Worm (Caenorhabditis elegans): Measurements from ENCODE around the gene K04C1.2.

The K04C1.2 gene

ce11 chrX:14234366-14234765, 4.1 kb upstream of the K04C1.2 start, which contains the start of gene srg-36:
Gene srg-36 (minus strand): TSS chrX:14234466.
- TF ChIP-seq C34F6.9 (tag; optimal IDR thresholded peaks at IDR 0.05) (no peak), skn-1 (tag; optimal IDR thresholded peaks at IDR 0.05) (no peak), egl-27 (tag; optimal IDR thresholded peaks at IDR 0.05) (no peak), fos-1 (tag; optimal IDR thresholded peaks at IDR 0.05) (no peak), mdl-1 (tag; optimal IDR thresholded peaks at IDR 0.05) (no peak), sma-9 (GFP tag; optimal IDR thresholded peaks at IDR 0.05) (no peak), sma-9 (tag; optimal IDR thresholded peaks at IDR 0.05) (no peak), ZK546.5 (tag; optimal IDR thresholded peaks at IDR 0.05) (no peak), nhr-25 (tag; optimal IDR thresholded peaks at IDR 0.05) (no peak)

- TF ChIP-seq unc-62 (GFP tag; optimal IDR thresholded peaks at IDR 0.05) (no peak), aly-2 (tag; optimal IDR thresholded peaks at IDR 0.05) (no peak), lin-11 (tag; optimal IDR thresholded peaks at IDR 0.05) (no peak), ama-1 (optimal IDR thresholded peaks at IDR 0.05) (no peak), F13H6.1 (tag; optimal IDR thresholded peaks at IDR 0.05) (no peak), zag-1 (tag; optimal IDR thresholded peaks at IDR 0.05) (no peak), gmeb-1 (tag; optimal IDR thresholded peaks at IDR 0.05) (no peak), egl-27 (tag; optimal IDR thresholded peaks at IDR 0.05) (no peak), nhr-25 (tag; optimal IDR thresholded peaks at IDR 0.05) (no peak), ZK546.5 (tag; optimal IDR thresholded peaks at IDR 0.05) (no peak), unc-55 (GFP tag; optimal IDR thresholded peaks at IDR 0.05) (no peak), ztf-11 (tag; optimal IDR thresholded peaks at IDR 0.05) (no peak)
Observed at ce11 chrX:14234932-14235331, 3.6 kb upstream of the K04C1.2 start, which contains the start of gene srg-37. Gene srg-37 (minus strand): TSS chrX:14235032.

- no peak for TF ChIP-seq nhr-10 (tag; optimal IDR thresholded peaks at IDR 0.05)
Observed at ce11 chrX:14236121-14236824, 2.2 kb upstream of the K04C1.2 start.

ce11 chrX:14240205-14240604, 1.7 kb downstream of the K04C1.2 start:
- TF ChIP-seq C34F6.9 (tag; optimal IDR thresholded peaks at IDR 0.05) = no peak
- no peak for TF ChIP-seq unc-39 (tag; optimal IDR thresholded peaks at IDR 0.05)
- no peak for TF ChIP-seq crh-2 (tag; optimal IDR thresholded peaks at IDR 0.05)
- no peak for TF ChIP-seq aly-2 (tag; optimal IDR thresholded peaks at IDR 0.05)
- TF ChIP-seq nhr-6 (tag; optimal IDR thresholded peaks at IDR 0.05) = no peak
- TF ChIP-seq ceh-82 (tag; optimal IDR thresholded peaks at IDR 0.05) = no peak
- no peak for TF ChIP-seq alr-1 (tag; optimal IDR thresholded peaks at IDR 0.05)
- no peak for TF ChIP-seq peb-1 (tag; optimal IDR thresholded peaks at IDR 0.05)
- TF ChIP-seq skn-1 (tag; optimal IDR thresholded peaks at IDR 0.05) = no peak
- no peak for TF ChIP-seq lin-39 (tag; optimal IDR thresholded peaks at IDR 0.05)
- no peak for TF ChIP-seq ama-1 (optimal IDR thresholded peaks at IDR 0.05)
- no peak for TF ChIP-seq lin-11 (tag; optimal IDR thresholded peaks at IDR 0.05)
- no peak for TF ChIP-seq nhr-12 (tag; optimal IDR thresholded peaks at IDR 0.05)
- TF ChIP-seq ceh-16 (tag; optimal IDR thresholded peaks at IDR 0.05) = no peak
- TF ChIP-seq ZK546.5 (tag; optimal IDR thresholded peaks at IDR 0.05) = no peak
- no peak for TF ChIP-seq Y55F3AM.14 (GFP tag; optimal IDR thresholded peaks at IDR 0.05)
- no peak for TF ChIP-seq zag-1 (tag; optimal IDR thresholded peaks at IDR 0.05)
- no peak for TF ChIP-seq nhr-21 (tag; optimal IDR thresholded peaks at IDR 0.05)

- TF ChIP-seq elt-3 (tag; optimal IDR thresholded peaks at IDR 0.05) (no peak), nhr-6 (tag; optimal IDR thresholded peaks at IDR 0.05) (no peak), zag-1 (tag; optimal IDR thresholded peaks at IDR 0.05) (no peak), blmp-1 (tag; optimal IDR thresholded peaks at IDR 0.05; ENCODE audit: insufficient read depth) (no peak), nhr-23 (tag; optimal IDR thresholded peaks at IDR 0.05) (no peak), lin-13 (GFP tag; optimal IDR thresholded peaks at IDR 0.05) (no peak), aly-2 (tag; optimal IDR thresholded peaks at IDR 0.05) (no peak), nhr-12 (tag; optimal IDR thresholded peaks at IDR 0.05) (no peak), nhr-129 (tag; optimal IDR thresholded peaks at IDR 0.05) (no peak), peb-1 (tag; optimal IDR thresholded peaks at IDR 0.05) (no peak), ceh-82 (tag; optimal IDR thresholded peaks at IDR 0.05) (no peak), sma-3 (GFP tag; optimal IDR thresholded peaks at IDR 0.05) (no peak), unc-39 (tag; optimal IDR thresholded peaks at IDR 0.05) (no peak), nhr-11 (tag; optimal IDR thresholded peaks at IDR 0.05) (no peak), gmeb-1 (tag; optimal IDR thresholded peaks at IDR 0.05) (no peak), nhr-25 (tag; optimal IDR thresholded peaks at IDR 0.05) (no peak), F13H6.1 (tag; optimal IDR thresholded peaks at IDR 0.05) (no peak), R02D3.7 (tag; optimal IDR thresholded peaks at IDR 0.05) (no peak), fos-1 (tag; optimal IDR thresholded peaks at IDR 0.05) (no peak), crh-2 (tag; optimal IDR thresholded peaks at IDR 0.05) (no peak)
Observed at ce11 chrX:14241531-14241930, 3.0 kb downstream of the K04C1.2 start.

Data from whole organism, L2 larva.